Fruit fly (Drosophila melanogaster): ENCODE measurements around the gene CG9555.

CG9555 gene

dm6 chr2L:8943110-8943509 lies 48.4 kb upstream of the CG9555 start, which contains the start of gene CG9515 (continued):
- TF ChIP-seq sc (optimal IDR thresholded peaks at IDR 0.05) (no peak), sc (GFP tag; optimal IDR thresholded peaks at IDR 0.05) (no peak), Med (GFP tag) (peak; percentile 84), CG10274 (GFP tag; optimal IDR thresholded peaks at IDR 0.05) (no peak), Max (GFP tag; optimal IDR thresholded peaks at IDR 0.05) (peak; percentile 55), CG18262 (tag; optimal IDR thresholded peaks at IDR 0.05) (no peak), sisA (GFP tag; IDR thresholded peaks at IDR 0.05) (no peak), CG2202 (tag; optimal IDR thresholded peaks at IDR 0.05) (no peak), BEAF-32 (GFP tag; optimal IDR thresholded peaks at IDR 0.05) (peak; percentile 59), eve (GFP tag; optimal IDR thresholded peaks at IDR 0.05) (peak in 1 of 2 experiments; percentile 17), gem (tag; optimal IDR thresholded peaks at IDR 0.05) (no peak), CG18764 (GFP tag; optimal IDR thresholded peaks at IDR 0.05) (no peak), jing (GFP tag; optimal IDR thresholded peaks at IDR 0.05) (no peak), CG6654 (GFP tag; optimal IDR thresholded peaks at IDR 0.05) (no peak), CG8388 (GFP tag; optimal IDR thresholded peaks at IDR 0.05) (no peak), slou (GFP tag; optimal IDR thresholded peaks at IDR 0.05) (no peak), CG32532 (GFP tag; IDR thresholded peaks at IDR 0.05) (0 out of 2 replicates have a peak, but pooled peaks have one; percentile 8), Six4 (GFP tag; optimal IDR thresholded peaks at IDR 0.05) (no peak), CG18599 (GFP tag; optimal IDR thresholded peaks at IDR 0.05) (no peak), Gsc (GFP tag; IDR thresholded peaks at IDR 0.05) (no peak), lab (GFP tag; optimal IDR thresholded peaks at IDR 0.05) (no peak), Myb (GFP tag; optimal IDR thresholded peaks at IDR 0.05) (peak; percentile 80), Dbx (GFP tag; IDR thresholded peaks at IDR 0.05) (no peak), CG12071 (GFP tag; optimal IDR thresholded peaks at IDR 0.05) (no peak), D19B (GFP tag; optimal IDR thresholded peaks at IDR 0.05) (no peak), unpg (GFP tag; optimal IDR thresholded peaks at IDR 0.05) (no peak), CG9437 (GFP tag; optimal IDR thresholded peaks at IDR 0.05) (peak; percentile 74), lov (optimal IDR thresholded peaks at IDR 0.05) (no peak), lov (GFP tag; IDR thresholded peaks at IDR 0.05) (no peak), sd (tag; optimal IDR thresholded peaks at IDR 0.05) (no peak), CG17328 (GFP tag; IDR thresholded peaks at IDR 0.05) (no peak), sob (GFP tag; IDR thresholded peaks at IDR 0.05) (0 out of 2 replicates have a peak, but pooled peaks have one; percentile 30), grn (GFP tag; optimal IDR thresholded peaks at IDR 0.05) (peak; percentile 39), CG10209 (GFP tag; optimal IDR thresholded peaks at IDR 0.05) (no peak), disco-r (GFP tag; optimal IDR thresholded peaks at IDR 0.05) (no peak), Doc3 (GFP tag; IDR thresholded peaks at IDR 0.05; ENCODE audit: partially characterized antibody) (peak; percentile 71), Bteb2 (GFP tag; optimal IDR thresholded peaks at IDR 0.05) (no peak), Rx (GFP tag; IDR thresholded peaks at IDR 0.05) (no peak), ash1 (GFP tag; optimal IDR thresholded peaks at IDR 0.05) (no peak), exex (tag; optimal IDR thresholded peaks at IDR 0.05) (peak; percentile 47), repo (GFP tag; optimal IDR thresholded peaks at IDR 0.05) (no peak), CG15479 (GFP tag; optimal IDR thresholded peaks at IDR 0.05) (no peak), CG10462 (GFP tag; optimal IDR thresholded peaks at IDR 0.05) (no peak), lola (GFP tag; optimal IDR thresholded peaks at IDR 0.05) (no peak), emc (GFP tag; optimal IDR thresholded peaks at IDR 0.05) (no peak), CG11504 (tag; optimal IDR thresholded peaks at IDR 0.05) (no peak), CG3163 (GFP tag; optimal IDR thresholded peaks at IDR 0.05) (no peak), CG12769 (tag; optimal IDR thresholded peaks at IDR 0.05) (peak; percentile 14), CG2712 (tag; optimal IDR thresholded peaks at IDR 0.05) (peak; percentile 26), Scr (GFP tag; IDR thresholded peaks at IDR 0.05; ENCODE audit: partially characterized antibody) (peak; percentile 71), z (GFP tag; IDR thresholded peaks at IDR 0.05) (no peak), CG2120 (GFP tag; optimal IDR thresholded peaks at IDR 0.05) (peak; percentile 24)

Data from whole organism, embryonic.